Worm (Caenorhabditis elegans): Measurements from ENCODE around the gene angl-1.

DNA sequence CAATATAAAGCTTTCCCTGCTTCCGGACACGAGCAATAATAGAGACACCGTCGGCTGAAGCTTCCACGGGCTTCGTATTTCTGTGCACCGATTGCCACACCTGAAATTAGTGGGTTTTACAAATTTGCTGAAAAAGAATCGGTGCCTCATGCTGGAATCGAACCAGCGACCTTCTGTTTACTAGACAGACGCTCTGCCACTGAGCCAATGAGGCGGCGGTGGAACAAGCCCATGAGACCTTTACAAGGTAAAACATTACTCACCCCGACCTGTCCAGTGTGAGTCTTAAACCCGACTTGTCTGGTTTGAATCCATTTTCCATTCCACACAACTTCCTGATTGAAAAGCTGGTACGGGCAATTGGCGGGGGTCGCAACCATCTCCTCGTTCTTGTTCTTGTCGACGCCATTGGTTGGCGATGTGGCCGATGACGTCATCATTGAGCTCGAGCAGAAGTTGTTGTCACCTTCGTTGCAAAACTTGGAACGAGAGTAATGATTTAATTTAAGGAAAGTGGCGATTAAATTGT is 11.7 kb downstream of the angl-1 start, which contains the start of gene ndx-2:
- no peak for TF ChIP-seq fos-1 (tag; optimal IDR thresholded peaks at IDR 0.05)
- no peak for TF ChIP-seq ztf-11 (tag; optimal IDR thresholded peaks at IDR 0.05)
- TF ChIP-seq snpc-4 (tag; optimal IDR thresholded peaks at IDR 0.05): no peak
- no peak for TF ChIP-seq unc-62 (GFP tag; optimal IDR thresholded peaks at IDR 0.05)
- no peak for TF ChIP-seq nhr-237 (tag; optimal IDR thresholded peaks at IDR 0.05)
- TF ChIP-seq lin-15B (tag; optimal IDR thresholded peaks at IDR 0.05): no peak

Data from whole organism, L3 larva.